Worm (Caenorhabditis elegans) whole organism, L2 larva: ENCODE measurements around the gene smcr-8.

Experiments used
- R02D3.7 ChIP-seq: fragments of 150-350 bp; optimal IDR thresholded peaks from 2 replicates; lab custom pipeline; 2014; ENCODE audit warnings: missing biosample characterization, missing genetic modification characterization
- ama-1 ChIP-seq: fragments of 150-350 bp; optimal IDR thresholded peaks from 2 replicates; lab custom pipeline; 2018; ENCODE audit warnings: inconsistent platforms
- lin-11 ChIP-seq: fragments of 150-350 bp; sonication (generic microtip); optimal IDR thresholded peaks from 2 replicates; lab custom pipeline; 2014; ENCODE audit warnings: missing biosample characterization, missing genetic modification characterization, inconsistent platforms, mixed read lengths
- lin-13 ChIP-seq: fragments of 150-350 bp; optimal IDR thresholded peaks from 2 replicates; lab custom pipeline; 2014; ENCODE audit warnings: missing biosample characterization, missing genetic modification reagents, missing genetic modification characterization
- nhr-11 ChIP-seq: fragments of 150-350 bp; optimal IDR thresholded peaks from 2 replicates; lab custom pipeline; 2014; ENCODE audit warnings: missing biosample characterization, missing genetic modification characterization
- nhr-237 ChIP-seq: fragments of 150-350 bp; optimal IDR thresholded peaks from 2 replicates; lab custom pipeline; 2014; ENCODE audit warnings: missing biosample characterization, missing genetic modification characterization
- nhr-77 ChIP-seq: fragments of 150-350 bp; optimal IDR thresholded peaks from 2 replicates; lab custom pipeline; 2014; ENCODE audit warnings: missing biosample characterization, missing genetic modification characterization
- unc-62 ChIP-seq: fragments of 150-350 bp; optimal IDR thresholded peaks from 2 replicates; lab custom pipeline; 2014; ENCODE audit warnings: missing biosample characterization, missing genetic modification reagents, missing genetic modification characterization

DNA sequence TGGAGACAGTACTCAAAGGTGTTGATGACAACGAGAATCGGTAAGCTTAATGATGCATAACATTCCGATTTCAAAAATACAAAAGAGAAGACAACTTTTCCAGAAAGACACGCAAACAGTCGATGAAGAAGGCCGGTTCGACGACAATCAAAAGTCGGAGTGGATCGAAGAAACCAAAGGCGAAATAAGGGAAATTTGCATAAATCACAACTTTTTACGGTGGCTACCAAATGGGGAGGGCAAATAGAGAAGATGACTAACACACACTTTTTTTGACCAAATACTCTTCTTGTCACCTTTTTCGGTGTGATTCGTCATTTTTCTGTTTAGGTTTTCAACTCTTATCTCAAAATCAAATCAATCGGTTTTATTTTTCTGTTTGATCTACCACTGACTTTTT lies 37.0 kb downstream of the smcr-8 start, which contains the start of gene C45G9.6:
- TF ChIP-seq lin-11 (tag; lab: Kevin White, UChicago) (no peak), nhr-237 (no peak), ama-1 (lab: Kevin White, UChicago) (no peak), nhr-11 (tag; lab: Kevin White, UChicago) (no peak), nhr-77 (tag; lab: Kevin White, UChicago) (no peak), unc-62 (GFP tag; lab: Kevin White, UChicago) (no peak), R02D3.7 (tag; lab: Kevin White, UChicago) (no peak), lin-13 (GFP tag; lab: Kevin White, UChicago) (no peak)
